Worm (Caenorhabditis elegans) whole organism, L4 larva: ENCODE measurements around the gene myo-2.

Experiments
- D1046.2 ChIP-seq: fragments of 200-800 bp; sonication (Bioruptor generic); IDR thresholded peaks from 2 replicates; pipeline ENCODE4 v1.3.6; 2022; ENCODE audit warnings: missing genetic modification characterization, missing compliant biosample characterization
- F10B5.3 ChIP-seq: sonication (generic microtip); optimal IDR thresholded peaks from 2 replicates; lab custom pipeline; 2016; ENCODE audit warnings: mild to moderate bottlenecking, missing genetic modification characterization, missing compliant biosample characterization
- F26F4.8 ChIP-seq: fragments of 200-800 bp; sonication (Bioruptor generic); conservative IDR thresholded peaks from 2 replicates; pipeline ENCODE4 v1.3.6; 2022; ENCODE audit warnings: missing genetic modification characterization, missing compliant biosample characterization
- F37D6.2 ChIP-seq: sonication (generic microtip); optimal IDR thresholded peaks from 2 replicates; lab custom pipeline; 2016; ENCODE audit warnings: mild to moderate bottlenecking, missing genetic modification characterization, missing compliant biosample characterization
- R02D3.7 ChIP-seq: fragments of 150-350 bp; sonication (generic microtip); optimal IDR thresholded peaks from 3 replicates; lab custom pipeline; 2014; ENCODE audit warnings: missing biosample characterization, missing genetic modification characterization
- T20F7.1 ChIP-seq: fragments of 200-800 bp; sonication (Bioruptor generic); optimal IDR thresholded peaks from 2 replicates; lab custom pipeline; 2018; ENCODE audit warnings: mild to moderate bottlenecking, missing genetic modification characterization, missing compliant biosample characterization
- Y48G9A.11 ChIP-seq: fragments of 200-800 bp; sonication (Bioruptor generic); IDR thresholded peaks from 2 replicates; pipeline ENCODE4 v1.3.6; 2022; ENCODE audit warnings: missing genetic modification reagents, missing genetic modification characterization, missing compliant biosample characterization
- Y75B8A.6 ChIP-seq: fragments of 200-800 bp; sonication (Bioruptor generic); IDR thresholded peaks from 2 replicates; pipeline ENCODE4 v1.3.6; 2022; ENCODE audit warnings: missing genetic modification reagents, missing genetic modification characterization, missing compliant biosample characterization
- aly-2 ChIP-seq: sonication (generic microtip); optimal IDR thresholded peaks from 2 replicates; lab custom pipeline; 2018; ENCODE audit warnings: missing biosample characterization, missing genetic modification characterization
- attf-4 ChIP-seq: sonication (generic microtip); optimal IDR thresholded peaks from 3 replicates; lab custom pipeline; 2017; ENCODE audit warnings: missing biosample characterization, missing genetic modification characterization
- ceh-20 ChIP-seq: fragments of 200-800 bp; sonication (Bioruptor generic); IDR thresholded peaks from 2 replicates; pipeline ENCODE4 v1.3.6; 2022; ENCODE audit warnings: missing genetic modification reagents, missing genetic modification characterization, missing compliant biosample characterization
- ceh-32 ChIP-seq: sonication (generic microtip); optimal IDR thresholded peaks from 2 replicates; lab custom pipeline; 2016; ENCODE audit warnings: mild to moderate bottlenecking, missing genetic modification characterization, missing compliant biosample characterization; ENCODE audit not compliant: poor library complexity
- ceh-62 ChIP-seq: sonication (generic microtip); optimal IDR thresholded peaks from 2 replicates; lab custom pipeline; 2017; ENCODE audit warnings: missing biosample characterization, missing genetic modification characterization
- ceh-82 ChIP-seq: sonication (generic microtip); optimal IDR thresholded peaks from 2 replicates; lab custom pipeline; 2017; ENCODE audit warnings: missing biosample characterization, missing genetic modification characterization
- ces-1 ChIP-seq: fragments of 150-350 bp; sonication (generic microtip); optimal IDR thresholded peaks from 4 replicates; lab custom pipeline; 2014; ENCODE audit warnings: missing biosample characterization, missing genetic modification reagents, missing genetic modification characterization
- ctbp-1 ChIP-seq: fragments of 200-800 bp; sonication (Bioruptor generic); IDR thresholded peaks from 2 replicates; pipeline ENCODE4 v1.3.6; 2022; ENCODE audit warnings: missing genetic modification reagents, missing genetic modification characterization, missing compliant biosample characterization
- daf-12 ChIP-seq: fragments of 150-350 bp; optimal IDR thresholded peaks from 2 replicates; lab custom pipeline; 2014; ENCODE audit warnings: missing biosample characterization, missing genetic modification reagents, missing genetic modification characterization
- dmd-6 ChIP-seq: fragments of 200-800 bp; sonication (Bioruptor generic); IDR thresholded peaks from 2 replicates; pipeline ENCODE4 v1.3.6; 2022; ENCODE audit warnings: missing genetic modification reagents, missing genetic modification characterization, missing compliant biosample characterization
- dve-1 ChIP-seq: sonication (generic microtip); optimal IDR thresholded peaks from 2 replicates; lab custom pipeline; 2017; ENCODE audit warnings: antibody characterized with exemption, mild to moderate bottlenecking, missing genetic modification characterization, missing compliant biosample characterization; ENCODE audit not compliant: insufficient read depth
- egl-43 ChIP-seq: fragments of 200-800 bp; sonication (Bioruptor generic); IDR thresholded peaks from 2 replicates; pipeline ENCODE4 v1.3.6; 2022; ENCODE audit warnings: missing genetic modification reagents, missing genetic modification characterization, missing compliant biosample characterization
- fos-1 ChIP-seq: fragments of 150-350 bp; optimal IDR thresholded peaks from 2 replicates; lab custom pipeline; 2014; ENCODE audit warnings: missing biosample characterization, missing genetic modification characterization
- hif-1 ChIP-seq, 2 experiments: sonication (generic microtip); optimal IDR thresholded peaks; 2 replicates each; lab custom pipeline; 2016 to 2017; ENCODE audit warnings: missing compliant biosample characterization in 2 of 2, missing genetic modification characterization in 2 of 2, missing genetic modification reagents in 2 of 2, missing genotype in 2 of 2, mild to moderate bottlenecking in 1 of 2
- lim-7 ChIP-seq: fragments of 200-800 bp; sonication (Bioruptor generic); IDR thresholded peaks from 2 replicates; pipeline ENCODE4 v1.3.6; 2022; ENCODE audit warnings: missing genetic modification characterization, missing compliant biosample characterization
- lin-1 ChIP-seq: fragments of 200-800 bp; sonication (Bioruptor generic); IDR thresholded peaks from 2 replicates; pipeline ENCODE4 v1.3.6; 2022; ENCODE audit warnings: missing genetic modification reagents, missing genetic modification characterization, missing compliant biosample characterization
- lin-13 ChIP-seq: fragments of 150-350 bp; optimal IDR thresholded peaks from 2 replicates; lab custom pipeline; 2014; ENCODE audit warnings: missing biosample characterization, missing genetic modification reagents, missing genetic modification characterization
- lin-15B ChIP-seq: fragments of 150-350 bp; sonication (generic microtip); optimal IDR thresholded peaks from 3 replicates; lab custom pipeline; 2014; ENCODE audit warnings: missing biosample characterization, missing genetic modification characterization
- lin-29 ChIP-seq: fragments of 200-800 bp; sonication (Bioruptor generic); IDR thresholded peaks from 2 replicates; pipeline ENCODE4 v1.3.6; 2022; ENCODE audit warnings: missing genetic modification reagents, missing genetic modification characterization, missing compliant biosample characterization
- lin-38 ChIP-seq: fragments of 200-800 bp; sonication (Bioruptor generic); IDR thresholded peaks from 2 replicates; pipeline ENCODE4 v1.3.6; 2022; ENCODE audit warnings: missing genetic modification reagents, missing genetic modification characterization, missing compliant biosample characterization
- lir-3 ChIP-seq: sonication (generic microtip); optimal IDR thresholded peaks from 2 replicates; lab custom pipeline; 2016; ENCODE audit warnings: mild to moderate bottlenecking, missing genetic modification characterization, missing compliant biosample characterization
- madf-9 ChIP-seq: fragments of 200-800 bp; sonication (Bioruptor generic); conservative IDR thresholded peaks from 2 replicates; pipeline ENCODE4 v1.3.6; 2022; ENCODE audit warnings: missing genetic modification reagents, missing genetic modification characterization, missing compliant biosample characterization
- mdl-1 ChIP-seq, 2 experiments: fragments of 150-350 bp in 1 of 2; sonication (generic microtip) in 1 of 2; optimal IDR thresholded peaks; 2 replicates each; lab custom pipeline; 2014 to 2017; ENCODE audit warnings: missing biosample characterization in 2 of 2, missing genetic modification characterization in 2 of 2
- mdt-29 ChIP-seq: fragments of 200-800 bp; sonication (Bioruptor generic); IDR thresholded peaks from 2 replicates; pipeline ENCODE4 v1.3.6; 2022; ENCODE audit warnings: missing genetic modification reagents, missing genetic modification characterization, missing compliant biosample characterization
- mxl-3 ChIP-seq: fragments of 200-800 bp; sonication (Bioruptor generic); optimal IDR thresholded peaks from 2 replicates; lab custom pipeline; 2018; ENCODE audit warnings: mild to moderate bottlenecking, missing genetic modification characterization, missing compliant biosample characterization
- nhr-102 ChIP-seq: sonication (generic microtip); optimal IDR thresholded peaks from 2 replicates; lab custom pipeline; 2016; ENCODE audit warnings: mild to moderate bottlenecking, missing genetic modification characterization, moderate library complexity, missing compliant biosample characterization
- nhr-11 ChIP-seq: fragments of 150-350 bp; optimal IDR thresholded peaks from 2 replicates; lab custom pipeline; 2014; ENCODE audit warnings: missing biosample characterization, missing genetic modification characterization
- nhr-28 ChIP-seq: fragments of 150-350 bp; optimal IDR thresholded peaks from 2 replicates; lab custom pipeline; 2014; ENCODE audit warnings: missing biosample characterization, missing genetic modification characterization
- nhr-41 ChIP-seq: fragments of 200-800 bp; sonication (Bioruptor generic); IDR thresholded peaks from 2 replicates; pipeline ENCODE4 v1.3.6; 2022; ENCODE audit warnings: missing genetic modification reagents, missing genetic modification characterization, missing compliant biosample characterization
- nhr-6 ChIP-seq: fragments of 150-350 bp; optimal IDR thresholded peaks from 2 replicates; lab custom pipeline; 2014; ENCODE audit warnings: missing biosample characterization, missing genetic modification characterization
- pha-4 ChIP-seq, 2 experiments: fragments of 150-350 bp in 1 of 2; fragments of 200-800 bp in 1 of 2; sonication (Bioruptor generic) in 1 of 2; IDR thresholded peaks in 1 of 2; optimal IDR thresholded peaks in 1 of 2; 2 replicates each; pipeline versions ENCODE4 v1.3.6 to Lab custom; 2014 to 2022; ENCODE audit warnings: missing genetic modification characterization in 2 of 2, missing genetic modification reagents in 2 of 2, missing biosample characterization in 1 of 2, missing compliant biosample characterization in 1 of 2
- rbr-2 ChIP-seq: sonication (generic microtip); optimal IDR thresholded peaks from 2 replicates; lab custom pipeline; 2016; ENCODE audit warnings: missing genotype, missing genetic modification characterization, missing compliant biosample characterization
- sdz-12 ChIP-seq: fragments of 200-800 bp; sonication (Bioruptor generic); optimal IDR thresholded peaks from 2 replicates; lab custom pipeline; 2018; ENCODE audit warnings: mild to moderate bottlenecking, missing genetic modification characterization, missing compliant biosample characterization
- set-16 ChIP-seq: fragments of 200-800 bp; sonication (Bioruptor generic); IDR thresholded peaks from 2 replicates; pipeline ENCODE4 v1.3.6; 2022; ENCODE audit warnings: missing genetic modification reagents, missing genetic modification characterization, missing compliant biosample characterization
- snpc-1.2 ChIP-seq: fragments of 200-800 bp; sonication (Bioruptor generic); IDR thresholded peaks from 2 replicates; pipeline ENCODE4 v1.3.6; 2022; ENCODE audit warnings: missing genetic modification reagents, missing genetic modification characterization, missing compliant biosample characterization
- spr-1 ChIP-seq: sonication (generic microtip); optimal IDR thresholded peaks from 2 replicates; lab custom pipeline; 2016; ENCODE audit warnings: mild to moderate bottlenecking, missing genetic modification characterization, missing compliant biosample characterization
- spr-3 ChIP-seq: fragments of 200-800 bp; sonication (Bioruptor generic); optimal IDR thresholded peaks from 2 replicates; lab custom pipeline; 2018; ENCODE audit warnings: mild to moderate bottlenecking, missing genetic modification characterization, missing compliant biosample characterization
- unc-39 ChIP-seq: sonication (generic microtip); optimal IDR thresholded peaks from 2 replicates; lab custom pipeline; 2017; ENCODE audit warnings: missing biosample characterization, missing genetic modification characterization
- zfp-3 ChIP-seq: fragments of 200-800 bp; sonication (Bioruptor generic); conservative IDR thresholded peaks from 2 replicates; pipeline ENCODE4 v1.3.6; 2022; ENCODE audit warnings: missing genetic modification reagents, missing genetic modification characterization, missing compliant biosample characterization
- ztf-11 ChIP-seq: fragments of 150-350 bp; optimal IDR thresholded peaks from 2 replicates; lab custom pipeline; 2014; ENCODE audit warnings: missing biosample characterization, missing genetic modification characterization

myo-2 gene

DNA sequence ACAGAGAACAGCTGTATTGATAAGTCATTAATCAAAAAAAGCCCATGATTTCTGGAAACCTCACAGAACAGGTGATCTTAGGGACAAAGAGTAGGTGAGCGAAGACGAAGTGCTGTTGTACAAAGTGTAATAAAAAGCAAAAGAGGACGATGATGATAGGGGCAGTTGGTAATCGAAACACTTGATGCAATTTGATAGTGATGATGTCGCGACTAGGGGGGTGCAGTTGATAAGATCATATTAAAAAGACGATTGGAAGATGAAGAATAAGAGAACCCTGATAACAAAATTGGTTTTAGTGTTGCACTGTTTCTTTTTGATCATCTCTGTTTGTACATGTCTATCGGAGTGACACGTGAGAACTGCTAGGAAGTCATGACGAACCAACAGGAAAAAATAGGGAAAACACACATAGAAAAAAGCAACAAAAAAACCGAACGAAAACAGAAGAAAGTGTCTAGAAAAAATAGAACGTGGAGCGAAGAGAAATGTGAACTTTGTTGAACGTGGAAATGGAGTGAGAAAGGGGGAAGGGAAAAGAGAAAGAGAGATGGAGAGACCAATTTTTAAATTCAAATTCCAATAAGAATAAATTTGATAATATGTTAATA lies 41.6 kb downstream of the myo-2 start (continued):
- TF ChIP-seq nhr-41 (GFP tag; lab: Robert Waterston, UW) (no peak), ces-1 (GFP tag; lab: Kevin White, UChicago) (no peak), nhr-102 (tag; lab: Kevin White, UChicago) (peak; percentile 65), nhr-28 (peak; percentile 75), T20F7.1 (GFP tag; lab: Kevin White, UChicago) (peak; percentile 66), Y75B8A.6 (no peak), ctbp-1 (GFP tag; lab: Robert Waterston, UW) (no peak), hif-1 (tag; optimal IDR thresholded peaks at IDR 0.05; lab: Kevin White, UChicago) (peak; percentile 15 to 59), spr-3 (GFP tag; lab: Kevin White, UChicago) (no peak), mdl-1 (tag; optimal IDR thresholded peaks at IDR 0.05; lab: Kevin White, UChicago) (peak in 1 of 2 experiments; percentile 62), attf-4 (no peak), nhr-6 (tag; lab: Kevin White, UChicago) (no peak), F37D6.2 (tag; lab: Kevin White, UChicago) (no peak), F10B5.3 (tag; lab: Kevin White, UChicago) (no peak), madf-9 (GFP tag; lab: Robert Waterston, UW) (no peak), sdz-12 (GFP tag; lab: Kevin White, UChicago) (no peak), lin-29 (no peak), lim-7 (GFP tag; lab: Robert Waterston, UW) (no peak), R02D3.7 (no peak), unc-39 (tag; lab: Kevin White, UChicago) (no peak), dve-1 (tag; lab: Kevin White, UChicago) (peak; percentile 92), ceh-82 (tag; lab: Kevin White, UChicago) (no peak), set-16 (GFP tag; lab: Robert Waterston, UW) (no peak), ceh-20 (GFP tag; lab: Robert Waterston, UW) (peak; percentile 88), ztf-11 (tag; lab: Kevin White, UChicago) (no peak), D1046.2 (GFP tag; lab: Robert Waterston, UW) (no peak), lin-15B (tag; lab: Kevin White, UChicago) (no peak), fos-1 (tag; lab: Kevin White, UChicago) (no peak), daf-12 (no peak), F26F4.8 (GFP tag; lab: Robert Waterston, UW) (no peak), spr-1 (tag; lab: Kevin White, UChicago) (no peak), dmd-6 (GFP tag; lab: Robert Waterston, UW) (peak; percentile 93), zfp-3 (GFP tag; lab: Robert Waterston, UW) (no peak), ceh-32 (tag; lab: Kevin White, UChicago) (no peak)
- TF ChIP-seq, all 104 proteins: peak for 30

ce11 chrX:12510148-12510785 lies 42.4 kb downstream of the myo-2 start:
- TF ChIP-seq egl-43 (GFP tag; lab: Robert Waterston, UW) (no peak), Y48G9A.11 (GFP tag; lab: Robert Waterston, UW) (no peak), mdt-29 (GFP tag; lab: Robert Waterston, UW) (no peak), lir-3 (tag; lab: Kevin White, UChicago) (no peak), mdl-1 (tag; optimal IDR thresholded peaks at IDR 0.05; lab: Kevin White, UChicago) (peak in 1 of 2 experiments; percentile 51), unc-39 (tag; lab: Kevin White, UChicago) (no peak), lin-13 (no peak), rbr-2 (peak; percentile 57), lim-7 (GFP tag; lab: Robert Waterston, UW) (no peak), lin-38 (GFP tag; lab: Robert Waterston, UW) (no peak), nhr-11 (peak; percentile 82), T20F7.1 (GFP tag; lab: Kevin White, UChicago) (no peak), snpc-1.2 (no peak), pha-4 (GFP tag; IDR thresholded peaks at IDR 0.05; lab: Robert Waterston, UW) (0 out of 2 replicates have a peak, but pooled peaks have one; percentile 10), pha-4 (tag; optimal IDR thresholded peaks at IDR 0.05; lab: Kevin White, UChicago) (no peak), aly-2 (no peak), ceh-62 (tag; lab: Kevin White, UChicago) (no peak), ztf-11 (tag; lab: Kevin White, UChicago) (no peak), lin-1 (GFP tag; lab: Robert Waterston, UW) (no peak), ceh-32 (tag; lab: Kevin White, UChicago) (no peak), mxl-3 (GFP tag; lab: Kevin White, UChicago) (peak; percentile 33)
